Worm (Caenorhabditis elegans): ENCODE data around the gene Y55F3BR.10.

The Y55F3BR.10 gene

ce11 chrIV:842095-842494 lies 9.9 kb downstream of the Y55F3BR.10 start, which contains the start of gene Y55F3BR.6:
Y55F3BR.6 (minus strand) TSS chrIV:842126.
- TF ChIP-seq ztf-18 (tag; optimal IDR thresholded peaks at IDR 0.05) (no peak), madf-6 (GFP tag; IDR thresholded peaks at IDR 0.05) (peak; percentile 23; the same call in 1 of the 2 replicates), let-607 (tag; optimal IDR thresholded peaks at IDR 0.05) (no peak), nfya-1 (tag; optimal IDR thresholded peaks at IDR 0.05; ENCODE audit: borderline replicate concordance, insufficient read depth) (no peak), lsl-1 (GFP tag; optimal IDR thresholded peaks at IDR 0.05) (peak; percentile 27), lin-54 (GFP tag; optimal IDR thresholded peaks at IDR 0.05) (peak; percentile 79), ceh-58 (GFP tag; IDR thresholded peaks at IDR 0.05) (no peak), ceh-79 (tag; optimal IDR thresholded peaks at IDR 0.05) (no peak), efl-1 (GFP tag; optimal IDR thresholded peaks at IDR 0.05) (peak; percentile 61), mcd-1 (GFP tag; IDR thresholded peaks at IDR 0.05) (no peak; the same call in 1 of the 2 replicates), rec-8 (tag; optimal IDR thresholded peaks at IDR 0.05) (no peak), dpl-1 (GFP tag; optimal IDR thresholded peaks at IDR 0.05) (peak; percentile 30), pbrm-1 (GFP tag; IDR thresholded peaks at IDR 0.05) (no peak), ztf-25 (GFP tag; IDR thresholded peaks at IDR 0.05) (no peak)

- TF ChIP-seq him-1 (tag; optimal IDR thresholded peaks at IDR 0.05) (peak; percentile 67), egl-18 (GFP tag; IDR thresholded peaks at IDR 0.05) (no peak), ztf-6 (GFP tag; IDR thresholded peaks at IDR 0.05) (no peak), ceh-79 (tag; optimal IDR thresholded peaks at IDR 0.05) (no peak), nhr-27 (tag; optimal IDR thresholded peaks at IDR 0.05) (no peak), Y95B8A.8 (GFP tag; IDR thresholded peaks at IDR 0.05) (no peak), T26A5.8 (tag; optimal IDR thresholded peaks at IDR 0.05) (no peak), snpc-1.3 (tag; optimal IDR thresholded peaks at IDR 0.05; ENCODE audit: insufficient read depth) (no peak), K11D2.4 (GFP tag; IDR thresholded peaks at IDR 0.05) (no peak), lin-54 (GFP tag; optimal IDR thresholded peaks at IDR 0.05) (peak; percentile 28), lin-35 (GFP tag; optimal IDR thresholded peaks at IDR 0.05) (no peak), K12H6.12 (tag; optimal IDR thresholded peaks at IDR 0.05) (no peak), tlf-1 (GFP tag; optimal IDR thresholded peaks at IDR 0.05) (no peak), ccch-3 (GFP tag; optimal IDR thresholded peaks at IDR 0.05) (no peak), B0035.1 (tag; optimal IDR thresholded peaks at IDR 0.05) (no peak), unc-130 (GFP tag; optimal IDR thresholded peaks at IDR 0.05) (peak; percentile 28), ztf-28 (GFP tag; IDR thresholded peaks at IDR 0.05) (0 out of 2 replicates have a peak, but pooled peaks have one; percentile 26), atf-7 (tag; optimal IDR thresholded peaks at IDR 0.05) (no peak), F39B2.1 (GFP tag; IDR thresholded peaks at IDR 0.05) (no peak), F55B11.4 (tag; optimal IDR thresholded peaks at IDR 0.05; ENCODE audit: borderline replicate concordance, insufficient read depth) (no peak), egrh-3 (GFP tag; IDR thresholded peaks at IDR 0.05) (0 out of 2 replicates have a peak, but pooled peaks have one; percentile 20), C06A6.2 (GFP tag; conservative IDR thresholded peaks at IDR 0.05) (no peak), hsf-1 (GFP tag; IDR thresholded peaks at IDR 0.05) (no peak), ets-4 (GFP tag; optimal IDR thresholded peaks at IDR 0.05) (no peak), dpl-1 (GFP tag; optimal IDR thresholded peaks at IDR 0.05) (peak; percentile 38), dpff-1 (tag; optimal IDR thresholded peaks at IDR 0.05) (no peak), snpc-1.1 (tag; optimal IDR thresholded peaks at IDR 0.05; ENCODE audit: insufficient read depth) (no peak), ztf-26 (tag; optimal IDR thresholded peaks at IDR 0.05) (no peak), F22D6.2 (tag; optimal IDR thresholded peaks at IDR 0.05) (no peak), D2030.7 (GFP tag; IDR thresholded peaks at IDR 0.05) (peak; percentile 74), F57A8.1 (GFP tag; optimal IDR thresholded peaks at IDR 0.05) (no peak), nhr-90 (tag; optimal IDR thresholded peaks at IDR 0.05) (peak; percentile 52), nfya-2 (GFP tag; IDR thresholded peaks at IDR 0.05) (no peak), lsl-1 (GFP tag; optimal IDR thresholded peaks at IDR 0.05) (peak; percentile 30), die-1 (tag; optimal IDR thresholded peaks at IDR 0.05) (peak; percentile 72), hlh-12 (tag; optimal IDR thresholded peaks at IDR 0.05) (no peak), sdz-38 (tag; optimal IDR thresholded peaks at IDR 0.05) (no peak)
Measured at ce11 chrIV:842630-843029, 10.4 kb downstream of the Y55F3BR.10 start.
